Worm (Caenorhabditis elegans) whole organism, L4/young adult: ENCODE results near the gene Y45F10D.6.

Source experiments
- W03F9.2 ChIP-seq: fragments of 150-350 bp; optimal IDR thresholded peaks from 2 replicates; lab custom pipeline; 2014; ENCODE audit warnings: missing biosample characterization, missing genetic modification characterization
- him-1 ChIP-seq: sonication (generic microtip); optimal IDR thresholded peaks from 2 replicates; lab custom pipeline; 2016; ENCODE audit warnings: missing genotype, missing genetic modification reagents, missing genetic modification characterization, missing compliant biosample characterization

DNA sequence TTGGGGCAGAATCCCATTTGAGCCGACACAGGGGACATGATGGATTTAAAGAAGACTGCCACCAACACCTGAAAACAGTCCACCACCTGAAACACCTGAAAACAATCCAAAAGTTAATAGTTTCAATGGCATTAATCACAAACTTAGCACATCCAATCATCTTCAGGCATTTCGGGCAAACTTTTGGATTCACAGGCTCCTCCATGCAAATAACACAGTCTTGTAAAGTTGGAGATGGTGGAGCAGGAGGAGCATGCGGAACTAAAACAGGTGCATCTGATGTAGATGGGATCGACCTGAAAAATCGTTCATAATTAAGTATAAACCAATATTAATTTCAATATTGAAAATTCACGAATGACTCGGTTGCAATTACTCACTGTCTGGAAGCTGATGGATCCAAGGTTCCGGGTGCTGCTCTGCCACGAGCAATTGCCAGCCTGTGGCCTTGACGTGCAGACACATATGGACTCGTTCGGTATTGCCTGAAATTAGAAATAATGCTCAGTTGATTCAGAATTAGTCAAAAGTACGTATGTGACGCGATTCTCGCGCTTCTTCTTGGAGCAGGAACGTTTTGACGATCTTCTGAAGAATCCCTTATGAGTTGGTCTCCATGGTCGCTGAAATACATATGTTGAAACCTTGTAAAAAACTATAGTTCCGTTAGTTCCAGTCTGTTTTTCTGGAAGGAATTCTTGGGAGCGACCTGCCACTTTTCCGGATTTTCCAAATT lies 36.9 kb upstream of the Y45F10D.6 start:
- TF ChIP-seq W03F9.2 (tag; lab: Kevin White, UChicago) = no peak
- TF ChIP-seq him-1 (tag; lab: Kevin White, UChicago) = no peak
